Worm (Caenorhabditis elegans) whole organism, midembryonic: Measurements from ENCODE around the gene cls-1.

Experiments
- T22C8.4 ChIP-seq: fragments of 200-800 bp; sonication (Bioruptor generic); IDR thresholded peaks from 2 replicates; pipeline ENCODE4 v1.3.6; 2022; ENCODE audit warnings: missing genetic modification characterization, missing compliant biosample characterization
- cog-1 ChIP-seq: sonication (generic microtip); optimal IDR thresholded peaks from 2 replicates; lab custom pipeline; 2016; ENCODE audit warnings: missing genetic modification characterization, missing compliant biosample characterization
- flt-1 ChIP-seq: fragments of 200-800 bp; sonication (Bioruptor generic); IDR thresholded peaks from 2 replicates; pipeline ENCODE4 v1.3.6; 2022; ENCODE audit warnings: missing genetic modification characterization, missing compliant biosample characterization
- klf-2 ChIP-seq: fragments of 200-800 bp; sonication (Bioruptor generic); conservative IDR thresholded peaks from 2 replicates; pipeline ENCODE4 v1.3.6; 2022; ENCODE audit warnings: missing genetic modification reagents, missing genetic modification characterization, missing compliant biosample characterization
- med-1 ChIP-seq: sonication (generic microtip); optimal IDR thresholded peaks from 2 replicates; lab custom pipeline; 2017; ENCODE audit warnings: missing genetic modification characterization, mild to moderate bottlenecking, missing compliant biosample characterization, antibody characterized with exemption, missing genetic modification reagents; ENCODE audit not compliant: insufficient read depth
- ref-1 ChIP-seq: fragments of 200-800 bp; sonication (Bioruptor generic); conservative IDR thresholded peaks from 2 replicates; pipeline ENCODE4 v1.3.6; 2022; ENCODE audit warnings: missing genetic modification reagents, missing genetic modification characterization, missing compliant biosample characterization
- tab-1 ChIP-seq: fragments of 200-800 bp; sonication (Bioruptor generic); IDR thresholded peaks from 2 replicates; pipeline ENCODE4 v1.3.6; 2022; ENCODE audit warnings: missing genetic modification characterization, missing compliant biosample characterization
- ztf-23 ChIP-seq: fragments of 200-800 bp; sonication (Bioruptor generic); IDR thresholded peaks from 2 replicates; pipeline ENCODE4 v1.3.6; 2022; ENCODE audit warnings: missing genetic modification reagents, missing genetic modification characterization, missing compliant biosample characterization
- ztf-29 ChIP-seq: fragments of 200-800 bp; sonication (Bioruptor generic); IDR thresholded peaks from 2 replicates; pipeline ENCODE4 v1.3.6; 2022; ENCODE audit warnings: missing genetic modification reagents, missing genetic modification characterization, missing compliant biosample characterization

The cls-1 gene

ce11 chrIII:7555360-7555759, 47.4 kb downstream of the cls-1 start, which contains the start of gene ceh-13:
TSS of gene ceh-13 (plus strand) at chrIII:7555660.
- no peak for TF ChIP-seq ztf-29 (GFP tag; lab: Robert Waterston, UW)
- no peak for TF ChIP-seq ztf-23 (GFP tag; lab: Robert Waterston, UW)
- no peak for TF ChIP-seq flt-1 (GFP tag; lab: Robert Waterston, UW)
- no peak for TF ChIP-seq klf-2 (GFP tag; lab: Robert Waterston, UW)
- TF ChIP-seq cog-1 (tag; lab: Kevin White, UChicago) = no peak
- TF ChIP-seq ref-1 (GFP tag; lab: Robert Waterston, UW) = no peak
- TF ChIP-seq med-1 (GFP tag; lab: Kevin White, UChicago) = no peak
- TF ChIP-seq tab-1 = no peak
- no peak for TF ChIP-seq T22C8.4 (GFP tag; lab: Robert Waterston, UW)

- TF ChIP-seq med-1 (GFP tag; lab: Kevin White, UChicago) (no peak), ref-1 (GFP tag; lab: Robert Waterston, UW) (no peak), T22C8.4 (GFP tag; lab: Robert Waterston, UW) (no peak), ztf-23 (GFP tag; lab: Robert Waterston, UW) (no peak), tab-1 (no peak), ztf-29 (GFP tag; lab: Robert Waterston, UW) (no peak), cog-1 (tag; lab: Kevin White, UChicago) (no peak), klf-2 (GFP tag; lab: Robert Waterston, UW) (no peak), flt-1 (GFP tag; lab: Robert Waterston, UW) (no peak)
Observed at ce11 chrIII:7557930-7558470, 50.0 kb downstream of the cls-1 start.

ce11 chrIII:7558658-7559057, 50.7 kb downstream of the cls-1 start:
- TF ChIP-seq ztf-23 (GFP tag; lab: Robert Waterston, UW) = no peak
- no peak for TF ChIP-seq ztf-29 (GFP tag; lab: Robert Waterston, UW)
- TF ChIP-seq med-1 (GFP tag; lab: Kevin White, UChicago) = no peak
- TF ChIP-seq cog-1 (tag; lab: Kevin White, UChicago) = no peak
- TF ChIP-seq T22C8.4 (GFP tag; lab: Robert Waterston, UW) = no peak
- no peak for TF ChIP-seq klf-2 (GFP tag; lab: Robert Waterston, UW)
- TF ChIP-seq flt-1 (GFP tag; lab: Robert Waterston, UW) = no peak
- TF ChIP-seq tab-1 = no peak
- no peak for TF ChIP-seq ref-1 (GFP tag; lab: Robert Waterston, UW)

- TF ChIP-seq klf-2 (GFP tag; lab: Robert Waterston, UW) = no peak
- no peak for TF ChIP-seq flt-1 (GFP tag; lab: Robert Waterston, UW)
- TF ChIP-seq med-1 (GFP tag; lab: Kevin White, UChicago) = no peak
- TF ChIP-seq ztf-23 (GFP tag; lab: Robert Waterston, UW) = no peak
- no peak for TF ChIP-seq cog-1 (tag; lab: Kevin White, UChicago)
- TF ChIP-seq ztf-29 (GFP tag; lab: Robert Waterston, UW) = no peak
- no peak for TF ChIP-seq tab-1
- no peak for TF ChIP-seq T22C8.4 (GFP tag; lab: Robert Waterston, UW)
- no peak for TF ChIP-seq ref-1 (GFP tag; lab: Robert Waterston, UW)
Observed at ce11 chrIII:7559869-7560268, 51.9 kb downstream of the cls-1 start.

- TF ChIP-seq ztf-29 (GFP tag; lab: Robert Waterston, UW) (no peak), flt-1 (GFP tag; lab: Robert Waterston, UW) (no peak), ztf-23 (GFP tag; lab: Robert Waterston, UW) (no peak), tab-1 (no peak), klf-2 (GFP tag; lab: Robert Waterston, UW) (no peak), cog-1 (tag; lab: Kevin White, UChicago) (no peak), med-1 (GFP tag; lab: Kevin White, UChicago) (no peak), T22C8.4 (GFP tag; lab: Robert Waterston, UW) (no peak), ref-1 (GFP tag; lab: Robert Waterston, UW) (no peak)
Observed at ce11 chrIII:7561872-7562271, 53.9 kb downstream of the cls-1 start, which contains the start of gene lgc-12. TSS of gene lgc-12 (plus strand) at chrIII:7562172.
